Fruit fly (Drosophila melanogaster) whole organism, embryonic: ENCODE measurements around the gene Rab9Fa.
A peak's percentile ranks its signal among the peaks of the same experiment; 100 is the strongest.

Source experiments
- B-H2 ChIP-seq: fragments of 200-800 bp; sonication (Bioruptor generic); optimal IDR thresholded peaks from 2 replicates; lab custom pipeline; 2018; ENCODE audit warnings: missing biosample characterization, mild to moderate bottlenecking, missing genetic modification characterization
- Blimp-1 ChIP-seq: fragments of 200-800 bp; sonication (Bioruptor generic); optimal IDR thresholded peaks from 3 replicates; lab custom pipeline; 2018; ENCODE audit warnings: missing biosample characterization, missing genetic modification characterization, mild to moderate bottlenecking, moderate library complexity, missing genetic modification reagents
- CG10274 ChIP-seq: fragments of 200-800 bp; sonication (Bioruptor generic); optimal IDR thresholded peaks from 3 replicates; lab custom pipeline; 2017; ENCODE audit warnings: missing biosample characterization, mild to moderate bottlenecking, missing genetic modification characterization
- CG10462 ChIP-seq: fragments of 200-800 bp; sonication (Bioruptor generic); optimal IDR thresholded peaks from 2 replicates; lab custom pipeline; 2016; ENCODE audit warnings: missing biosample characterization, missing genetic modification characterization
- CG10654 ChIP-seq: fragments of 200-800 bp; sonication (Bioruptor generic); optimal IDR thresholded peaks from 2 replicates; lab custom pipeline; 2016; ENCODE audit warnings: missing biosample characterization, missing genetic modification characterization
- CG11504 ChIP-seq: fragments of 200-800 bp; sonication (Bioruptor generic); optimal IDR thresholded peaks from 3 replicates; lab custom pipeline; 2019; ENCODE audit warnings: missing biosample characterization, mild to moderate bottlenecking, missing genetic modification characterization, moderate library complexity
- CG11695 ChIP-seq: fragments of 200-800 bp; sonication (Bioruptor generic); IDR thresholded peaks from 3 replicates; pipeline ENCODE4 v1.3.6; 2022; ENCODE audit warnings: missing biosample characterization, missing genetic modification characterization
- CG16863 ChIP-seq: fragments of 200-800 bp; sonication (Bioruptor generic); optimal IDR thresholded peaks from 3 replicates; lab custom pipeline; 2016; ENCODE audit warnings: missing biosample characterization, missing genetic modification characterization
- CG17385 ChIP-seq: fragments of 200-800 bp; sonication (Bioruptor generic); optimal IDR thresholded peaks from 3 replicates; lab custom pipeline; 2018; ENCODE audit warnings: missing biosample characterization, mild to moderate bottlenecking, missing genetic modification characterization
- CG17568 ChIP-seq: fragments of 200-800 bp; sonication (Bioruptor generic); optimal IDR thresholded peaks from 2 replicates; lab custom pipeline; 2018; ENCODE audit warnings: missing biosample characterization, mild to moderate bottlenecking, missing genetic modification characterization, moderate library complexity
- CG2116 ChIP-seq: fragments of 200-800 bp; sonication (Bioruptor generic); optimal IDR thresholded peaks from 3 replicates; lab custom pipeline; 2018; ENCODE audit warnings: missing biosample characterization, mild to moderate bottlenecking, missing genetic modification characterization
- CG2712 ChIP-seq: fragments of 200-800 bp; optimal IDR thresholded peaks from 3 replicates; lab custom pipeline; 2019; ENCODE audit warnings: missing biosample characterization, mild to moderate bottlenecking, missing genetic modification characterization, moderate library complexity
- CG3163 ChIP-seq: fragments of 200-800 bp; sonication (Bioruptor generic); optimal IDR thresholded peaks from 3 replicates; lab custom pipeline; 2016; ENCODE audit warnings: missing biosample characterization, missing genetic modification characterization
- CG3847 ChIP-seq: fragments of 200-800 bp; sonication (Bioruptor generic); IDR thresholded peaks from 2 replicates; pipeline ENCODE4 v1.3.6; 2022; ENCODE audit warnings: missing biosample characterization, missing genetic modification characterization
- CG4854 ChIP-seq: fragments of 200-800 bp; sonication (Bioruptor generic); optimal IDR thresholded peaks from 2 replicates; lab custom pipeline; 2016; ENCODE audit warnings: missing biosample characterization, missing genetic modification characterization, inconsistent platforms
- CG5180 ChIP-seq: fragments of 200-800 bp; sonication (Bioruptor generic); optimal IDR thresholded peaks from 3 replicates; lab custom pipeline; 2017; ENCODE audit warnings: missing biosample characterization, missing genetic modification characterization, mild to moderate bottlenecking, moderate library complexity, missing genetic modification reagents
- CG6272 ChIP-seq: fragments of 200-800 bp; sonication (Bioruptor generic); IDR thresholded peaks from 2 replicates; pipeline ENCODE4 v1.3.6; 2022; ENCODE audit warnings: missing biosample characterization, missing genetic modification characterization
- CG6689 ChIP-seq: fragments of 200-800 bp; sonication (Bioruptor generic); IDR thresholded peaks from 2 replicates; pipeline ENCODE4 v1.3.6; 2022; ENCODE audit warnings: missing biosample characterization, missing genetic modification characterization
- CG9437 ChIP-seq: fragments of 200-800 bp; sonication (Bioruptor generic); optimal IDR thresholded peaks from 2 replicates; lab custom pipeline; 2018; ENCODE audit warnings: missing biosample characterization, mild to moderate bottlenecking, missing genetic modification characterization
- CG9876 ChIP-seq: fragments of 200-800 bp; sonication (Bioruptor generic); optimal IDR thresholded peaks from 2 replicates; lab custom pipeline; 2016; ENCODE audit warnings: missing biosample characterization, missing genetic modification characterization
- CG9932 ChIP-seq: fragments of 200-800 bp; sonication (Bioruptor generic); IDR thresholded peaks from 2 replicates; pipeline ENCODE4 v1.3.6; 2022; ENCODE audit warnings: missing biosample characterization, missing genetic modification characterization
- Deaf1 ChIP-seq: fragments of 200-800 bp; optimal IDR thresholded peaks from 3 replicates; lab custom pipeline; 2019; ENCODE audit warnings: missing biosample characterization, mild to moderate bottlenecking, missing genetic modification characterization, moderate library complexity
- Hr39 ChIP-seq: fragments of >200 bp; optimal IDR thresholded peaks from 2 replicates; lab custom pipeline; 2017
- Max ChIP-seq: fragments of 200-800 bp; sonication (Bioruptor generic); optimal IDR thresholded peaks from 2 replicates; lab custom pipeline; 2016; ENCODE audit warnings: missing biosample characterization, mild to moderate bottlenecking, missing genetic modification characterization
- Ptx1 ChIP-seq: fragments of 200-800 bp; sonication (Bioruptor generic); IDR thresholded peaks from 2 replicates; pipeline ENCODE4 v1.3.6; 2022; ENCODE audit warnings: missing biosample characterization, missing genetic modification characterization
- Side ChIP-seq: fragments of 200-800 bp; sonication (Bioruptor generic); optimal IDR thresholded peaks from 2 replicates; lab custom pipeline; 2016; ENCODE audit warnings: missing biosample characterization, missing genetic modification characterization
- Sox100B ChIP-seq: fragments of 200-800 bp; sonication (Bioruptor generic); optimal IDR thresholded peaks from 3 replicates; lab custom pipeline; 2018; ENCODE audit warnings: missing biosample characterization, mild to moderate bottlenecking, missing genetic modification characterization
- Sox102F ChIP-seq: fragments of 200-800 bp; sonication (Bioruptor generic); optimal IDR thresholded peaks from 2 replicates; lab custom pipeline; 2018; ENCODE audit warnings: missing biosample characterization, mild to moderate bottlenecking, missing genetic modification characterization, moderate library complexity
- TFAM ChIP-seq: fragments of 200-800 bp; sonication (Bioruptor generic); optimal IDR thresholded peaks from 2 replicates; lab custom pipeline; 2017; ENCODE audit warnings: missing biosample characterization, missing genetic modification characterization, inconsistent platforms
- Trl ChIP-seq, 3 experiments: fragments of >200 bp in 2 of 3; fragments of 200-800 bp in 1 of 3; sonication (Bioruptor generic) in 1 of 3; optimal IDR thresholded peaks; 2 replicates in 1 of 3; 3 replicates in 2 of 3; lab custom pipeline; 2016 to 2017; ENCODE audit warnings: missing biosample characterization in 1 of 3, missing genetic modification characterization in 1 of 3
- ase ChIP-seq: fragments of 200-800 bp; sonication (Bioruptor generic); IDR thresholded peaks from 3 replicates; pipeline ENCODE4 v1.3.6; 2022; ENCODE audit warnings: missing biosample characterization, missing genetic modification characterization
- bcd ChIP-seq: fragments of 200-800 bp; sonication (Bioruptor generic); optimal IDR thresholded peaks from 2 replicates; lab custom pipeline; 2017; ENCODE audit warnings: missing biosample characterization, mild to moderate bottlenecking, missing genetic modification characterization
- bowl ChIP-seq: fragments of 200-800 bp; sonication (Bioruptor generic); IDR thresholded peaks from 2 replicates; pipeline ENCODE4 v1.3.6; 2022; ENCODE audit warnings: missing biosample characterization, missing genetic modification characterization
- br ChIP-seq: fragments of >200 bp; optimal IDR thresholded peaks from 2 replicates; lab custom pipeline; 2017
- cwo ChIP-seq: fragments of 200-800 bp; sonication (Bioruptor generic); optimal IDR thresholded peaks from 3 replicates; lab custom pipeline; 2017; ENCODE audit warnings: missing biosample characterization, missing genetic modification characterization, mild to moderate bottlenecking, moderate library complexity, missing genetic modification reagents
- dan ChIP-seq: fragments of 200-800 bp; sonication (Bioruptor generic); IDR thresholded peaks from 2 replicates; pipeline ENCODE4 v1.3.6; 2022; ENCODE audit warnings: missing biosample characterization, missing genetic modification characterization
- dysf ChIP-seq: fragments of 200-800 bp; sonication (Bioruptor generic); IDR thresholded peaks from 3 replicates; pipeline ENCODE4 v1.3.6; 2022; ENCODE audit warnings: missing biosample characterization, missing genetic modification characterization
- fu2 ChIP-seq: fragments of 200-800 bp; sonication (Bioruptor generic); optimal IDR thresholded peaks from 2 replicates; lab custom pipeline; 2016; ENCODE audit warnings: missing biosample characterization, missing genetic modification characterization
- gfzf ChIP-seq: fragments of 200-800 bp; sonication (Bioruptor generic); optimal IDR thresholded peaks from 2 replicates; lab custom pipeline; 2016; ENCODE audit warnings: missing biosample characterization, mild to moderate bottlenecking, missing genetic modification characterization, moderate library complexity
- gsb ChIP-seq: fragments of 200-800 bp; sonication (Bioruptor generic); IDR thresholded peaks from 2 replicates; pipeline ENCODE4 v1.3.6; 2022; ENCODE audit warnings: missing biosample characterization, missing genetic modification characterization
- ham ChIP-seq: fragments of 200-800 bp; sonication (Bioruptor generic); IDR thresholded peaks from 2 replicates; pipeline ENCODE4 v1.3.6; 2022; ENCODE audit warnings: missing biosample characterization, missing genetic modification characterization
- jigr1 ChIP-seq: fragments of 200-800 bp; sonication (Bioruptor generic); IDR thresholded peaks from 3 replicates; pipeline ENCODE4 v1.3.6; 2022; ENCODE audit warnings: missing biosample characterization, missing genetic modification characterization
- nom ChIP-seq: fragments of 200-800 bp; sonication (Bioruptor generic); optimal IDR thresholded peaks from 2 replicates; lab custom pipeline; 2017; ENCODE audit warnings: missing biosample characterization, missing genetic modification characterization, mild to moderate bottlenecking, moderate library complexity, missing genetic modification reagents
- pho ChIP-seq: fragments of 200-800 bp; sonication (Bioruptor generic); optimal IDR thresholded peaks from 2 replicates; lab custom pipeline; 2016; ENCODE audit warnings: missing biosample characterization, missing genetic modification characterization
- phol ChIP-seq: fragments of 200-800 bp; sonication (Bioruptor generic); optimal IDR thresholded peaks from 3 replicates; lab custom pipeline; 2018; ENCODE audit warnings: missing biosample characterization, mild to moderate bottlenecking, missing genetic modification characterization, moderate library complexity
- repo ChIP-seq: fragments of 200-800 bp; sonication (Bioruptor generic); optimal IDR thresholded peaks from 2 replicates; lab custom pipeline; 2016; ENCODE audit warnings: missing biosample characterization, missing genetic modification characterization
- scrt ChIP-seq: fragments of 200-800 bp; sonication (Bioruptor generic); optimal IDR thresholded peaks from 2 replicates; lab custom pipeline; 2018; ENCODE audit warnings: missing biosample characterization, mild to moderate bottlenecking, missing genetic modification characterization, moderate library complexity
- sens ChIP-seq: fragments of 200-800 bp; sonication (Bioruptor generic); peaks from one replicate; lab custom pipeline; 2016; ENCODE audit warnings: missing biosample characterization, missing genetic modification characterization
- sens-2 ChIP-seq: fragments of 200-800 bp; sonication (Bioruptor generic); IDR thresholded peaks from 2 replicates; pipeline ENCODE4 v1.3.6; 2022; ENCODE audit warnings: missing biosample characterization, missing genetic modification characterization
- ssp ChIP-seq: fragments of 200-800 bp; sonication (Bioruptor generic); IDR thresholded peaks from 2 replicates; pipeline ENCODE4 v1.3.6; 2022; ENCODE audit warnings: missing biosample characterization, missing genetic modification characterization
- tgo ChIP-seq: fragments of 200-800 bp; sonication (Bioruptor generic); IDR thresholded peaks from 3 replicates; pipeline ENCODE4 v1.3.6; 2022; ENCODE audit warnings: missing biosample characterization, missing genetic modification characterization
- wek ChIP-seq: fragments of 200-800 bp; sonication (Bioruptor generic); optimal IDR thresholded peaks from 3 replicates; lab custom pipeline; 2018; ENCODE audit warnings: missing biosample characterization, mild to moderate bottlenecking, missing genetic modification characterization, moderate library complexity

The Rab9Fa gene

dm6 chrX:10905047-10905446 is 45.8 kb downstream of the Rab9Fa start (continued):
- TF ChIP-seq bowl: no peak
- peak; percentile 50 for TF ChIP-seq CG10462 (GFP tag; lab: Kevin White, UChicago)
- no peak for TF ChIP-seq ham (GFP tag; lab: Robert Waterston, UW)
- TF ChIP-seq CG2712 (tag; lab: Kevin White, UChicago): peak; percentile 73
- TF ChIP-seq Sox100B: peak; percentile 83
- peak; percentile 13 for TF ChIP-seq CG2116 (GFP tag; lab: Kevin White, UChicago)
- TF ChIP-seq CG9437 (GFP tag; lab: Kevin White, UChicago): peak; percentile 62
- TF ChIP-seq CG11695 (GFP tag; lab: Robert Waterston, UW): peak; percentile 66
- TF ChIP-seq CG3163 (GFP tag; lab: Kevin White, UChicago): peak; percentile 7
- TF ChIP-seq Sox102F: peak; percentile 75
- TF ChIP-seq bcd (GFP tag; lab: Kevin White, UChicago): peak; percentile 67
- TF ChIP-seq br (lab: Kevin White, UChicago): no peak
- peak; percentile 39 for TF ChIP-seq Side
- peak; percentile 38 for TF ChIP-seq CG5180 (GFP tag; lab: Kevin White, UChicago)
- no peak for TF ChIP-seq wek (GFP tag; lab: Kevin White, UChicago)
- TF ChIP-seq B-H2 (GFP tag; lab: Kevin White, UChicago): no peak
- TF ChIP-seq dan (GFP tag; lab: Robert Waterston, UW): no peak
- no peak for TF ChIP-seq jigr1 (GFP tag; lab: Robert Waterston, UW)
- peak; percentile 58 for TF ChIP-seq CG16863 (GFP tag; lab: Kevin White, UChicago)
- peak; percentile 61 for TF ChIP-seq tgo (GFP tag; lab: Robert Waterston, UW)
- no peak for TF ChIP-seq Hr39 (lab: Kevin White, UChicago)
- peak; percentile 6 for TF ChIP-seq scrt (GFP tag; lab: Kevin White, UChicago)
- no peak for TF ChIP-seq TFAM (GFP tag; lab: Kevin White, UChicago)
- peak; percentile 26 for TF ChIP-seq CG10654
- TF ChIP-seq cwo (GFP tag; lab: Kevin White, UChicago): peak; percentile 24
- no peak for TF ChIP-seq gsb (GFP tag; lab: Robert Waterston, UW)
- no peak for TF ChIP-seq CG9876 (GFP tag; lab: Kevin White, UChicago)
- TF ChIP-seq Max (GFP tag; lab: Kevin White, UChicago): peak; percentile 33
- TF ChIP-seq CG4854 (GFP tag; lab: Kevin White, UChicago): peak; percentile 15
- TF ChIP-seq gfzf (GFP tag; lab: Kevin White, UChicago): no peak
- TF ChIP-seq Deaf1 (tag; lab: Kevin White, UChicago): peak; percentile 85
- TF ChIP-seq ssp (GFP tag; lab: Robert Waterston, UW): peak; percentile 33; the same call in 1 of the 2 replicates
- 0 out of 2 replicates have a peak, but pooled peaks have one; percentile 33 for TF ChIP-seq sens-2 (GFP tag; lab: Robert Waterston, UW)
- no peak for TF ChIP-seq CG9932
- TF ChIP-seq CG10274 (GFP tag; lab: Kevin White, UChicago): peak; percentile 28
- TF ChIP-seq CG17385 (GFP tag; lab: Kevin White, UChicago): peak; percentile 66
- TF ChIP-seq phol: peak; percentile 78
- TF ChIP-seq repo (GFP tag; lab: Kevin White, UChicago): peak; percentile 35
- no peak for TF ChIP-seq CG17568 (GFP tag; lab: Kevin White, UChicago)
- peak; percentile 44 for TF ChIP-seq CG6689 (GFP tag; lab: Robert Waterston, UW)
- TF ChIP-seq dysf (GFP tag; lab: Robert Waterston, UW): peak; percentile 63; the same call in 2 of the 3 replicates
- TF ChIP-seq pho (GFP tag; lab: Kevin White, UChicago): peak; percentile 58
- TF ChIP-seq CG6272: no peak
- TF ChIP-seq sens (GFP tag; lab: Kevin White, UChicago): peak; percentile 97
- TF ChIP-seq Ptx1 (GFP tag; lab: Robert Waterston, UW): peak; percentile 61
- TF ChIP-seq Trl (optimal IDR thresholded peaks at IDR 0.05; lab: Kevin White, UChicago): no peak
- TF ChIP-seq Trl (GFP tag; optimal IDR thresholded peaks at IDR 0.05; lab: Kevin White, UChicago): peak; percentile 70
- no peak; the same call in 1 of the 2 replicates for TF ChIP-seq CG3847 (GFP tag; lab: Robert Waterston, UW)
- TF ChIP-seq Blimp-1 (GFP tag; lab: Kevin White, UChicago): peak; percentile 64
- TF ChIP-seq fu2 (GFP tag; lab: Kevin White, UChicago): peak; percentile 6
- TF ChIP-seq CG11504: peak; percentile 82
- no peak for TF ChIP-seq nom (GFP tag; lab: Kevin White, UChicago)
- TF ChIP-seq ase (GFP tag; lab: Robert Waterston, UW): no peak
